Worm (Caenorhabditis elegans): ENCODE measurements around the gene C08F8.6.
A peak's percentile ranks its signal among the peaks of the same experiment; 100 is the strongest.

The C08F8.6 gene

DNA sequence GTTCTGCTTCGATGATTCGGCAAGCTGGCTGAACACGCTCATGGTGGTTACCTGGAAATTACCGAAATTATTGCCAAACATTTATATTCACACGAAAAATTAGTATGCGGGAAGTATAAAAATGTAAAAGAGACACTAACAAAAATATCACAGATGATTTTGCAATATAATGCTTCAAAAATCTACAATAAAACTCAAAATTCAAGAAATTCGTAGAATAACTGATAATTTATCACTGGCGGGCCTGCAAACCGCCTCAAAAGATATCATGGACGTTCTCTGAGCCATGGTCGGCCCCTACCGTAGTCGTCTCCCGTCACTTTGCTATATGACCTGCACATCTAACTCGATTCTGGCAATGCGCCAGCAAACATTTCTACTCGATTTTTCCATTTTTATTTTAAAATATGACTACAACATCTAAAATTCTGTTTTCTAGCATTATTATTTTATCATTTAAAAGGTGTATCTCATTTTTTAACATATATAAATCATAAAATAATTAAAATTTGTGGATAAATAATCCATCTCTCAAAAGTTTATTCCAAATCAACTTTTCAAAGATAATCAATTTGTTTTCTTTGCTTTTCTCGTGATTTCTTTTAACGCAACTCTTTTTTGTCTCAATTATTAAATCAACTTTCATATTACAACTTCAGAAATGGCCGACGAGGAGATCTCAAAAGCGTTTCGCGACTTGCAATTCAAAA lies 15.1 kb downstream of the C08F8.6 start, which contains the start of the genes F01G4.6 and pfd-1 (continued):
- peak; percentile 63 for TF ChIP-seq ztf-4 (tag; optimal IDR thresholded peaks at IDR 0.05)
- peak; percentile 32 for TF ChIP-seq elt-1 (tag; optimal IDR thresholded peaks at IDR 0.05)
- TF ChIP-seq ztf-11 (tag; optimal IDR thresholded peaks at IDR 0.05), result no peak
- peak; percentile 99 for TF ChIP-seq ZK546.5 (tag; optimal IDR thresholded peaks at IDR 0.05)
- peak; percentile 81 for TF ChIP-seq tbx-2 (tag; optimal IDR thresholded peaks at IDR 0.05)
- TF ChIP-seq nhr-43 (tag; optimal IDR thresholded peaks at IDR 0.05; ENCODE audit: poor library complexity, severe bottlenecking), result peak; percentile 82
- no peak for TF ChIP-seq daf-12 (tag; optimal IDR thresholded peaks at IDR 0.05)
- TF ChIP-seq ceh-16 (tag; optimal IDR thresholded peaks at IDR 0.05), result peak; percentile 49
- TF ChIP-seq nhr-77 (tag; optimal IDR thresholded peaks at IDR 0.05), result peak; percentile 40
- TF ChIP-seq unc-62 (GFP tag; optimal IDR thresholded peaks at IDR 0.05), result no peak
- TF ChIP-seq nhr-237 (tag; optimal IDR thresholded peaks at IDR 0.05), result no peak
- TF ChIP-seq nhr-11 (tag; optimal IDR thresholded peaks at IDR 0.05), result peak; percentile 75
- TF ChIP-seq nfya-1 (tag; optimal IDR thresholded peaks at IDR 0.05; ENCODE audit: insufficient read depth), result peak; percentile 98
- TF ChIP-seq egl-5 (tag; optimal IDR thresholded peaks at IDR 0.05), result peak; percentile 84

DNA sequence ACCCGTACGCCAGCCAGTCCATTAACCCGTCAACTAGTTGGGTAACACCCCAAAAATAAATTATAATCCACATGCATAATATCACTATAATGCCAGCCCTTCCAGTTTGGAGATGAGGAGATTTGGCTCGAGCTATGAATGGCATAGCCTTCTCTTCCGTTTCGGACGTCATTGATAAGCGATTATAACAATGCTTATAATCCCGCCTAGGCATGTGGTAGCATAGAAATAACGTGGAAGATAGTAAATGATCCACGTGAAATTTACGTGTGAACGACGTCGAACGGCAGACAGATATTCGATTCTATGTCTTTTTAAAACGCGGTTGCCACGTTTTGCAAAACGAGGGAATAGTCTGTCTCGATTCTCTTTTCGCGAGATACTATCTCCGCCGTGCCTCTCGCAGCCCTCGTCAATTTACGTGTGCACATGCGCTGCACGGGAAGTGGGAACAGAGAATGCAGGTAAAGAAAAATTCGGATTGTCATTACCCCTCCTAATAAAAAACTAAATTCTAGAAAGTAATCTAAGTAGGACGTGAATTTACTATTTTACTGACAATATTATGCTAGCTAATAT lies 15.9 kb downstream of the C08F8.6 start:
- TF ChIP-seq fos-1 (tag; optimal IDR thresholded peaks at IDR 0.05) (no peak), nfya-1 (tag; optimal IDR thresholded peaks at IDR 0.05; ENCODE audit: insufficient read depth) (peak; percentile 27), nhr-77 (tag; optimal IDR thresholded peaks at IDR 0.05) (no peak), egl-5 (tag; optimal IDR thresholded peaks at IDR 0.05) (no peak), zag-1 (tag; optimal IDR thresholded peaks at IDR 0.05) (no peak), elt-2 (tag; optimal IDR thresholded peaks at IDR 0.05) (peak; percentile 25), mml-1 (tag; optimal IDR thresholded peaks at IDR 0.05) (peak; percentile 79), pha-4 (tag; optimal IDR thresholded peaks at IDR 0.05) (peak; percentile 11), fkh-2 (tag; optimal IDR thresholded peaks at IDR 0.05) (no peak), nhr-43 (tag; optimal IDR thresholded peaks at IDR 0.05; ENCODE audit: poor library complexity, severe bottlenecking) (peak; percentile 20), skn-1 (tag; optimal IDR thresholded peaks at IDR 0.05) (no peak), nhr-28 (tag; optimal IDR thresholded peaks at IDR 0.05) (no peak), tbx-2 (tag; optimal IDR thresholded peaks at IDR 0.05) (no peak), nhr-76 (tag; optimal IDR thresholded peaks at IDR 0.05) (no peak), ama-1 (optimal IDR thresholded peaks at IDR 0.05) (peak; percentile 58), jun-1 (tag; optimal IDR thresholded peaks at IDR 0.05) (no peak), ceh-82 (tag; optimal IDR thresholded peaks at IDR 0.05) (no peak), pqm-1 (tag; optimal IDR thresholded peaks at IDR 0.05) (peak; percentile 45)

ce11 chrIV:11146962-11147470 lies 17.7 kb downstream of the C08F8.6 start, which contains the start of gene pigq-1:
Gene pigq-1 (minus strand): TSS chrIV:11147247.
- TF ChIP-seq ceh-82 (tag; optimal IDR thresholded peaks at IDR 0.05) (no peak), elt-3 (tag; optimal IDR thresholded peaks at IDR 0.05) (no peak), tbx-2 (tag; optimal IDR thresholded peaks at IDR 0.05) (peak; percentile 49), nhr-43 (tag; optimal IDR thresholded peaks at IDR 0.05; ENCODE audit: poor library complexity, severe bottlenecking) (peak; percentile 67), lin-39 (tag; optimal IDR thresholded peaks at IDR 0.05) (no peak), ceh-28 (tag; optimal IDR thresholded peaks at IDR 0.05) (peak; percentile 16), ama-1 (optimal IDR thresholded peaks at IDR 0.05) (peak; percentile 61), nhr-23 (tag; optimal IDR thresholded peaks at IDR 0.05) (peak; percentile 16), elt-1 (tag; optimal IDR thresholded peaks at IDR 0.05) (peak; percentile 17), zag-1 (tag; optimal IDR thresholded peaks at IDR 0.05) (peak; percentile 62), lsy-12 (tag; optimal IDR thresholded peaks at IDR 0.05) (peak; percentile 65), aly-2 (tag; optimal IDR thresholded peaks at IDR 0.05) (peak; percentile 20), elt-2 (tag; optimal IDR thresholded peaks at IDR 0.05) (peak; percentile 19), ceh-16 (tag; optimal IDR thresholded peaks at IDR 0.05) (peak; percentile 10), unc-62 (GFP tag; optimal IDR thresholded peaks at IDR 0.05) (no peak), ZK546.5 (tag; optimal IDR thresholded peaks at IDR 0.05) (peak; percentile 46), R02D3.7 (tag; optimal IDR thresholded peaks at IDR 0.05) (peak; percentile 49), mdl-1 (tag; optimal IDR thresholded peaks at IDR 0.05) (no peak), nhr-12 (tag; optimal IDR thresholded peaks at IDR 0.05) (peak; percentile 17), pha-4 (tag; optimal IDR thresholded peaks at IDR 0.05) (peak; percentile 25)

Measured in whole organism, L3 larva.